Worm (Caenorhabditis elegans) whole organism, L4/young adult: ENCODE measurements around the gene F08G2.5.

Experiments
- W03F9.2 ChIP-seq: fragments of 150-350 bp; optimal IDR thresholded peaks from 2 replicates; lab custom pipeline; 2014; ENCODE audit warnings: missing biosample characterization, missing genetic modification characterization
- dao-5 ChIP-seq: sonication (generic microtip); optimal IDR thresholded peaks from 2 replicates; lab custom pipeline; 2016; ENCODE audit warnings: missing genotype, missing genetic modification characterization, moderate library complexity, missing compliant biosample characterization
- him-1 ChIP-seq: sonication (generic microtip); optimal IDR thresholded peaks from 2 replicates; lab custom pipeline; 2016; ENCODE audit warnings: missing genotype, missing genetic modification reagents, missing genetic modification characterization, missing compliant biosample characterization

F08G2.5 gene

ce11 chrII:13833505-13833904 is at the start of gene F08G2.5:
Gene F08G2.5 (minus strand): TSS chrII:13833631.
- TF ChIP-seq W03F9.2 (tag; lab: Kevin White, UChicago) (no peak), him-1 (tag; lab: Kevin White, UChicago) (no peak), dao-5 (no peak)

DNA sequence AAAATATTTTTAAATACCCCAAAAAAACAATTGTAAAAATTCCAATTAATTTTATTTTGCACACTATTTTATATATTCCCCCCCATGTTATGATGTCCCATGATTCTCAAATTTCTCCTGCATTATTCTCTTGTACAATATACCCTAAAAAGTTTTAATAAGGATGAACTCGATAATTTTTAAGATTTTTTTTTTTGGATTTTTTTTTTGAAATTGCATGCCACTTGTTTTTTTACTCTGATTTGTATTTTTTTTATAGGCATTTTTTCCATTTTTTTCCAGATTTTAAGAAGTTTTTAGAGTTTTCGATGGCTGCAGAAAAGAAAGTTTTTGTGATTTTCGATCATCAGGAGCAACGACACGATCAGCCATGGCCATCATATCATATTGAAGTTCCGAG is 49.0 kb upstream of the F08G2.5 start, which contains the start of gene hda-10:
Gene hda-10 (plus strand): TSS at position 301 of the 400 bp plus-strand sequence.
- TF ChIP-seq W03F9.2 (tag; lab: Kevin White, UChicago): no peak
- no peak for TF ChIP-seq dao-5

DNA sequence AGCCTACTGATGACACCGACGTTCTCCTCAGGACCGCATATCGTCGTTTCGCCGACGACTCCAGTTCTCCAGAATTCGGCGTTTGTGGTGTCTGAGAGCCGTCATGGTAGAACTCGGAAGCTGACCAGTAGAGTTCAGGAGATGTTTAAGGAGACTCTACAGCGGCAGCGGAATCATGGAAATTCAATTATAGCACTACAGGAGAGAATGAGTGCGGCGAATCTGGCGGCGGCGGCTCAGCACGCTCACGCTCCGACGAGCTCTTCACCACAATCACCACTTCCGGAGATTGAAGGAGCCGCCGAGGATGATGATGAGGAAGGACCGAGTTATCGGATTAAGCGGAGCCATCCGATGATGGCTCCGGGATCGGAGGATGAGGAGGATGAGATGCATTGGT is 46.2 kb upstream of the F08G2.5 start:
- no peak for TF ChIP-seq him-1 (tag; lab: Kevin White, UChicago)
- TF ChIP-seq W03F9.2 (tag; lab: Kevin White, UChicago): no peak
- no peak for TF ChIP-seq dao-5

DNA sequence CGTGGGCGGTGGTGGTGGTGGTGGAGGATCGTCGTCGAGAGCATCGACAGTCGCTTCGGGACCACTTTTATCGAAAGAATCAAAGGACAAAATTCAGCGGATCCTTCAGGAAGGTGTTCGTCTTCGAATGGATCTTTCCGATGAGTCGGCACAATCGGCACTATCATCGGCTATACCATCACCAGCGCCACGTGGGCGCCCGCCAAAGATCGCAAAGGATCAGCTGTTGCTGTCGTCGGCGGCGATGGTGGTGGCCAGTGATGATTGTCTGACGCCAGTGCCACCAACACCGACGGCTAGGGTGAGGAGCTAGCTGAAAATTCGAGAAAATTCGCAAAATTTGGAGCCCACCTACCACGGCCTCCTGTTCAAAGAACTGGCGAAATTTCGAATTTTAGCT is 44.6 kb upstream of the F08G2.5 start:
- TF ChIP-seq him-1 (tag; lab: Kevin White, UChicago): no peak
- no peak for TF ChIP-seq dao-5
- no peak for TF ChIP-seq W03F9.2 (tag; lab: Kevin White, UChicago)

ce11 chrII:13875734-13876133 is 42.3 kb upstream of the F08G2.5 start, which contains the start of gene ing-3:
Gene ing-3 (plus strand): TSS chrII:13876034.
- TF ChIP-seq dao-5 (no peak), W03F9.2 (tag; lab: Kevin White, UChicago) (no peak), him-1 (tag; lab: Kevin White, UChicago) (no peak)

- TF ChIP-seq W03F9.2 (tag; lab: Kevin White, UChicago) (peak; percentile 89), him-1 (tag; lab: Kevin White, UChicago) (no peak), dao-5 (no peak)
These were observed 38.9 kb upstream of the F08G2.5 start, which contains the start of the genes cup-14 and ndub-8 for ce11 chrII:13872191-13872889. Gene cup-14 (minus strand): TSS chrII:13872241. Gene ndub-8 (plus strand): TSS chrII:13872869.

- no peak for TF ChIP-seq W03F9.2 (tag; lab: Kevin White, UChicago)
- TF ChIP-seq him-1 (tag; lab: Kevin White, UChicago): no peak
- no peak for TF ChIP-seq dao-5
These were observed 29.0 kb upstream of the F08G2.5 start for ce11 chrII:13862453-13862852.

DNA sequence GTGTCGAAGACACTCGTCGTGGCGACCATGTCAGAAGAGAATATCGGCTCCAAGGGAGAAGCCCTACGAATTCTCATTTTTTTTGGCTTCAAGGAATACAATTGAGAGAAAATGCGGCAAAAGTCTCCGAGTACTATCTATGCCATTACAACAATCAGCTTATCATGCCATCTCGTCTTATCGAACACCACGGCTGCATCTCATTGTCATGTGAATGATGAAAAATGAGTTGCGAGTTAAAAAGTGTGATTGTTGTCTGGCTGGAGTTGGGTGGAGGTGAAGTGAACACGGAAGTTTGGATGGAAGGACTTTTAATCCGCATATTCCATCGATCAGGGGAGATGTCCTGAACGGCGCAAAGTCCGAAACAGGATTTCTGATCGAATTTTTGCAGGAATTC is 27.5 kb upstream of the F08G2.5 start:
- TF ChIP-seq him-1 (tag; lab: Kevin White, UChicago): no peak
- TF ChIP-seq W03F9.2 (tag; lab: Kevin White, UChicago): no peak
- TF ChIP-seq dao-5: no peak

ce11 chrII:13859847-13860246 is 26.4 kb upstream of the F08G2.5 start:
- TF ChIP-seq dao-5 (no peak), W03F9.2 (tag; lab: Kevin White, UChicago) (no peak), him-1 (tag; lab: Kevin White, UChicago) (no peak)

DNA sequence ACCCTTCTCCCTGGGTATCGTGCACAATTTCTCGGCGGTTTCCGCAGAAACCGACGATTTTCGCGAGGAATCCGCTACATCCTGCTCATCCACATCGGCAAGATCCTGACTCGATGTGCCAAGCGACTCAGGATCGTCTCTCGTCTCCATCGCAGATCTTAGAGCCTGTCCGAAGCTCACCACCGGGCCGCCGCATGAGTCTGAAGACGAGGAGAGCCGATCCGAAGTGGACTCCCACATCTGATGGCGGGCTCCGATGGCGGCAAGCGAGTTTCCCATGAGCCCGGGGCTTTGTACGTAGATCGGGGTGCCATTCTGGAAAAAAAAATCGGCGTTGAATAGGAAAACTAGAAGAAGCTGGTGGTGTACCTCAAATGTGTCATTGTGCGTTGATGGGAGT is 24.9 kb upstream of the F08G2.5 start:
- TF ChIP-seq him-1 (tag; lab: Kevin White, UChicago): no peak
- no peak for TF ChIP-seq W03F9.2 (tag; lab: Kevin White, UChicago)
- TF ChIP-seq dao-5: no peak

DNA sequence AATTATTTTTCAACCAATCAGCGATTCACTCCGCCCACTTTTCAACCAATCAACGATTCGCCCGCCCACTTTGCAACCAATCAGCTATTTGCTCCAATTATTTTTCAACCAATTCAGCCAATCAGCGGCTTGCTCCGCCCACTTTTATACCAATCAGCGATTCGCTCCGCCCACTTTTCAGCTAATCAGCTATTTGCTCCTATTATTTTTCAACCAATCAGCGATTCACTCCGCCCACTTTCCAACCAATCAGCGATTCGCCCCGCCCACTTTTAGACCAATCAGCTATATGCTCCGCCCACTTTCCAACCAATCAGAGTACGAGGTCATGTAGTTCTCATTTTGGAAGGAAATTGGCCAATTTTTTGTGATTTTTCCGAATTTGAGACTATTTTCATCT is 21.9 kb upstream of the F08G2.5 start:
- TF ChIP-seq W03F9.2 (tag; lab: Kevin White, UChicago): no peak
- TF ChIP-seq him-1 (tag; lab: Kevin White, UChicago): no peak
- TF ChIP-seq dao-5: no peak

- TF ChIP-seq him-1 (tag; lab: Kevin White, UChicago) (no peak), W03F9.2 (tag; lab: Kevin White, UChicago) (no peak), dao-5 (no peak)
These were observed 18.6 kb upstream of the F08G2.5 start, which contains the start of gene F08G2.8 for ce11 chrII:13852004-13852403. Gene F08G2.8 (plus strand): TSS chrII:13852304.

DNA sequence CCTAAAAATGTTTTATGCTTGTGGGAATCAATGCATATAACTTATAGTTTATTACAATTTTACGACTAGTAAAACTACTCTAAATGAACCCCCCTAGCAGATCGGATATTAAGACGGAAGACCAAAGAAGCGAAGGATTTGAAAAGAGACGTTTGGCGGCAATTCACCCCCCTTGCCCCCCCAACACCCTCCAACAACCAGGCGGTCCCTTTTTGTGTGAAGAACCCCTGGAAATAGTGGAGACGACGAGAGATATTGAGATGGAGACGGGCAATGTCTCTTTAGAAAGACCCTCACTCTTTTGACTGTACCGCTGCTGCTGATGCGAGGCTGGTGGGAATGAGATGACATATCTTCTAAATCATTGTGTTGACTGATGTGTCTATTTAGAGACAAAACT is 13.9 kb upstream of the F08G2.5 start:
- TF ChIP-seq dao-5 (no peak), him-1 (tag; lab: Kevin White, UChicago) (no peak), W03F9.2 (tag; lab: Kevin White, UChicago) (no peak)

DNA sequence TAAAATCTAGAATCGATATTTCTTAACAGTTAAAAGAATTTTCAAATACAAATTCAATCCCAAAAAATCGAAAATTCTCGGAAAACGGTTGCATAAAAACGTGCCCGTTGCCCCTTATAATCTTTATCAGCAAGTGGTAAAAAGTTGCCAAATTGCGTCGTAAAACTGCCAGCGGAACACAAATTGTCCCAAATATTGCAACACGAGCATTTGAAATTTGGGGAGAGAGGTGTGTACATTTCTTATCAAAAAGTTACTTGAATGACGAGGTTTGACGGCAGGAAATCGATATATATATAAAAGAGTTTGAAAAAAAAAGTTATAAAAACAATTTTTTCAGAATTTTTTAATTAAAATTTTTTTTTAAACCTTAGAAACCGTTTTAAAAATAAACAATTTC is 12.6 kb upstream of the F08G2.5 start:
- no peak for TF ChIP-seq W03F9.2 (tag; lab: Kevin White, UChicago)
- TF ChIP-seq him-1 (tag; lab: Kevin White, UChicago): no peak
- TF ChIP-seq dao-5: no peak

DNA sequence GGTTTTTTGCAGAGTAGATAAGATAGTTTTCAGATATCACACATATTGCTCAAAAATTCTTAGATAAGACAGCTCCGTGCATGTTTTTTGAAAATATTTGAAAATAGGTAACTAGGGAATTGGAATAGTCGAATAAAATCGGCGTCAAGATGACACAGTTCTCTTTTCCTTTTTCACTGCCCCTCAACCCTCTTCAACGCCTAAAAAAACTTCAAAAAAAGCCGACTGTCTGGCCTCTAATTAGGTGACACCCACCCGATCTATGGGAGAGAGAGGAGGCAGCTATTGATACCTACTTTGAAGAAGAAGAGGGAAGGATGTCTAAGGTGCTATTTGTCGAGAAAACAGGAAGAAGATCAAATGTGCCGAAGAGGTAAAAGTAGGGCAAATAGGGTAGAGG is 8.9 kb upstream of the F08G2.5 start:
- TF ChIP-seq W03F9.2 (tag; lab: Kevin White, UChicago) (no peak), dao-5 (no peak), him-1 (tag; lab: Kevin White, UChicago) (no peak)
